Worm (Caenorhabditis elegans): Measurements from ENCODE around the gene F55E10.2.

DNA sequence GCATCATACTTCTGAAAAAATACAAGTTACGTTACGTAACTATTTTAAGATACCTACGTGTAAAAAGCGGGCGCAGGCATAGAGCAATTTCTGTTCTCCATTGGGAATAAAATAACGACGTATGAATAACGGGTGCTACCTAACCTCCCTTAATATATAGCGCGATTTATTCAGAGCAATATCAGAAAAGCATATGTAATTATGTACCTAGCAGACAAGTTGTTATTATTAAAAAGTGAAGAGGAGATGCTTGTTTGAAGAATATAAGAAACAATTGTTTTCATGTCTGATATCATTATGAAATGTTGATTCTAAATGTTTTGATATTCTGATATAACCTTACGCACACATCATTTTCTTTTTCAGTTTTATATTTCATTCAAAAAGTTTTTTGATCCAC is 21.5 kb upstream of the F55E10.2 start, which contains the start of gene srh-11:
- TF ChIP-seq ama-1 (optimal IDR thresholded peaks at IDR 0.05) (no peak), B0310.2 (tag; optimal IDR thresholded peaks at IDR 0.05) (no peak), tbx-11 (GFP tag; IDR thresholded peaks at IDR 0.05) (no peak)
